Fruit fly (Drosophila melanogaster) whole organism, embryonic: Measurements from ENCODE around the gene CG17364.
A peak's percentile ranks its signal among the peaks of the same experiment; 100 is the strongest.

ENCODE experiments used
- CG13123 ChIP-seq: fragments of 200-800 bp; sonication (Bioruptor generic); optimal IDR thresholded peaks from 2 replicates; lab custom pipeline; 2016; ENCODE audit warnings: missing biosample characterization, missing genetic modification characterization
- CG18262 ChIP-seq: fragments of 200-800 bp; optimal IDR thresholded peaks from 3 replicates; lab custom pipeline; 2019; ENCODE audit warnings: missing biosample characterization, mild to moderate bottlenecking, missing genetic modification characterization, moderate library complexity
- ase ChIP-seq: fragments of 200-800 bp; sonication (Bioruptor generic); IDR thresholded peaks from 3 replicates; pipeline ENCODE4 v1.3.6; 2022; ENCODE audit warnings: missing biosample characterization, missing genetic modification characterization
- h ChIP-seq: fragments of >200 bp; optimal IDR thresholded peaks from 2 replicates; lab custom pipeline; 2017
- peb ChIP-seq: fragments of 200-800 bp; sonication (Bioruptor generic); IDR thresholded peaks from 2 replicates; pipeline ENCODE4 v1.3.6; 2022; ENCODE audit warnings: missing biosample characterization, missing genetic modification characterization
- zf30C ChIP-seq: fragments of 200-800 bp; sonication (Bioruptor generic); optimal IDR thresholded peaks from 3 replicates; lab custom pipeline; 2018; ENCODE audit warnings: missing biosample characterization, mild to moderate bottlenecking, missing genetic modification characterization

dm6 chr3L:14028485-14029384 is 35.5 kb upstream of the CG17364 start, which contains the start of gene Ptip:
- TF ChIP-seq ase (GFP tag; lab: Robert Waterston, UW): 0 out of 3 replicates have a peak, but pooled peaks have one; percentile 9
- TF ChIP-seq zf30C (GFP tag; lab: Kevin White, UChicago): no peak
- TF ChIP-seq h (lab: Kevin White, UChicago): no peak
- no peak for TF ChIP-seq CG13123 (GFP tag; lab: Kevin White, UChicago)
- TF ChIP-seq CG18262 (tag; lab: Kevin White, UChicago): no peak
- no peak for TF ChIP-seq peb (GFP tag; lab: Robert Waterston, UW)
